Fruit fly (Drosophila melanogaster) whole organism, wandering third instar larva: ENCODE results near the gene gukh.

ENCODE experiments used
- Abd-B ChIP-seq: fragments of >200 bp; optimal IDR thresholded peaks from 2 replicates; lab custom pipeline; 2017; ENCODE audit warnings: missing biosample characterization, missing genetic modification characterization
- Hnf4 ChIP-seq: fragments of 200-800 bp; sonication (Bioruptor generic); optimal IDR thresholded peaks from 2 replicates; lab custom pipeline; 2016; ENCODE audit warnings: missing biosample characterization, mild to moderate bottlenecking, missing genetic modification characterization
- br ChIP-seq: fragments of 200-800 bp; sonication (Bioruptor generic); optimal IDR thresholded peaks from 2 replicates; lab custom pipeline; 2016; ENCODE audit warnings: missing biosample characterization, missing genetic modification characterization
- ey ChIP-seq: fragments of 200-800 bp; sonication (Bioruptor generic); optimal IDR thresholded peaks from 2 replicates; lab custom pipeline; 2016; ENCODE audit warnings: missing biosample characterization, missing genetic modification characterization
- h ChIP-seq: fragments of 200-800 bp; sonication (Bioruptor generic); optimal IDR thresholded peaks from 3 replicates; lab custom pipeline; 2016; ENCODE audit warnings: missing biosample characterization, mild to moderate bottlenecking, missing genetic modification characterization
- pan ChIP-seq: fragments of >200 bp; optimal IDR thresholded peaks from 2 replicates; lab custom pipeline; 2017
- usp ChIP-seq: fragments of >200 bp; optimal IDR thresholded peaks from 2 replicates; lab custom pipeline; 2017; ENCODE audit warnings: missing biosample characterization, missing genetic modification characterization

- no peak for TF ChIP-seq h (GFP tag; lab: Kevin White, UChicago)
- no peak for TF ChIP-seq pan (lab: Kevin White, UChicago)
- no peak for TF ChIP-seq ey
- TF ChIP-seq Hnf4 (GFP tag; lab: Kevin White, UChicago): no peak
- TF ChIP-seq usp (GFP tag; lab: Kevin White, UChicago): no peak
- TF ChIP-seq br (GFP tag; lab: Kevin White, UChicago): no peak
- TF ChIP-seq Abd-B: no peak
Observed at dm6 chr3R:19010923-19011322, 27.1 kb downstream of the gukh start.
